In genomic region chr3R:15652632-15653248, dm6 we compare ENCODE assay signal across 1 fruit fly cellular context.
TF ChIP-seq lines count a peak whose summit lies in the region.

No protein-coding gene starts in this region.

TF ChIP-seq in whole organism, embryonic, 481 proteins besides CTCF, POLR2A, EP300 and RAD21 (continued from another document and continues in another):
- TF ChIP-seq Sox102F (GFP tag; optimal IDR thresholded peaks at IDR 0.05; lab: Kevin White, UChicago), result peak; percentile 30
- TF ChIP-seq Nf-YB (GFP tag; optimal IDR thresholded peaks at IDR 0.05; lab: Kevin White, UChicago), result peak; percentile 1
- no peak for TF ChIP-seq D19B (GFP tag; optimal IDR thresholded peaks at IDR 0.05; lab: Kevin White, UChicago)
- no peak for TF ChIP-seq gce (GFP tag; IDR thresholded peaks at IDR 0.05; lab: Robert Waterston, UW)
- peak; percentile 76 for TF ChIP-seq nmo (GFP tag; optimal IDR thresholded peaks at IDR 0.05; lab: Kevin White, UChicago)
- TF ChIP-seq mam (GFP tag; optimal IDR thresholded peaks at IDR 0.05; lab: Kevin White, UChicago), result no peak
- no peak for TF ChIP-seq CG9437 (GFP tag; optimal IDR thresholded peaks at IDR 0.05; lab: Kevin White, UChicago)
- TF ChIP-seq Nf-YC (tag; optimal IDR thresholded peaks at IDR 0.05; lab: Kevin White, UChicago), result no peak
- TF ChIP-seq CG18764 (GFP tag; optimal IDR thresholded peaks at IDR 0.05; lab: Kevin White, UChicago), result peak; percentile 17
- TF ChIP-seq fd64A (GFP tag; optimal IDR thresholded peaks at IDR 0.05; lab: Kevin White, UChicago), result no peak
- peak; percentile 70 for TF ChIP-seq CG33557 (GFP tag; optimal IDR thresholded peaks at IDR 0.05; lab: Kevin White, UChicago)
- no peak for TF ChIP-seq CG3995 (GFP tag; optimal IDR thresholded peaks at IDR 0.05; lab: Kevin White, UChicago)
- no peak for TF ChIP-seq CG3838 (GFP tag; optimal IDR thresholded peaks at IDR 0.05; lab: Kevin White, UChicago)
- TF ChIP-seq Dad (GFP tag; optimal IDR thresholded peaks at IDR 0.05; lab: Kevin White, UChicago), result no peak
- TF ChIP-seq Aef1 (GFP tag; IDR thresholded peaks at IDR 0.05; lab: Robert Waterston, UW), result no peak
- TF ChIP-seq sisA (GFP tag; IDR thresholded peaks at IDR 0.05; lab: Robert Waterston, UW), result no peak
- no peak for TF ChIP-seq Fer3 (tag; optimal IDR thresholded peaks at IDR 0.05; lab: Kevin White, UChicago)
- no peak for TF ChIP-seq dm (GFP tag; optimal IDR thresholded peaks at IDR 0.05; lab: Kevin White, UChicago)
- TF ChIP-seq fd102C (GFP tag; optimal IDR thresholded peaks at IDR 0.05; lab: Kevin White, UChicago), result peak; percentile 41
- no peak for TF ChIP-seq rib (GFP tag; IDR thresholded peaks at IDR 0.05; lab: Robert Waterston, UW)
- TF ChIP-seq PHDP (tag; optimal IDR thresholded peaks at IDR 0.05; lab: Kevin White, UChicago), result peak; percentile 10
- TF ChIP-seq Blimp-1 (GFP tag; optimal IDR thresholded peaks at IDR 0.05; lab: Kevin White, UChicago), result peak; percentile 71
- TF ChIP-seq CG5953 (GFP tag; IDR thresholded peaks at IDR 0.05; lab: Robert Waterston, UW), result no peak
- TF ChIP-seq ERR (GFP tag; optimal IDR thresholded peaks at IDR 0.05; lab: Kevin White, UChicago), result no peak
- TF ChIP-seq CG7556 (GFP tag; optimal IDR thresholded peaks at IDR 0.05; lab: Kevin White, UChicago), result peak; percentile 32
- no peak for TF ChIP-seq fru (optimal IDR thresholded peaks at IDR 0.05; lab: Kevin White, UChicago)
- peak; percentile 33 for TF ChIP-seq CG17359 (tag; optimal IDR thresholded peaks at IDR 0.05; lab: Kevin White, UChicago)
- no peak for TF ChIP-seq Kr (GFP tag; optimal IDR thresholded peaks at IDR 0.05; lab: Kevin White, UChicago)
- no peak for TF ChIP-seq cas (GFP tag; IDR thresholded peaks at IDR 0.05; lab: Robert Waterston, UW)
- no peak for TF ChIP-seq vfl (GFP tag; optimal IDR thresholded peaks at IDR 0.05; lab: Kevin White, UChicago)
- no peak for TF ChIP-seq CG11085 (GFP tag; IDR thresholded peaks at IDR 0.05; lab: Robert Waterston, UW)
- peak in 1 of 2 experiments; percentile 18 for TF ChIP-seq Pdp1 (GFP tag; optimal IDR thresholded peaks at IDR 0.05; lab: Kevin White, UChicago)
- TF ChIP-seq Dp (GFP tag; optimal IDR thresholded peaks at IDR 0.05; lab: Kevin White, UChicago), result no peak
- TF ChIP-seq dmrt11E (tag; optimal IDR thresholded peaks at IDR 0.05; lab: Kevin White, UChicago), result peak; percentile 91
- TF ChIP-seq chinmo (GFP tag; IDR thresholded peaks at IDR 0.05; lab: Robert Waterston, UW; ENCODE audit: partially characterized antibody), result no peak
- no peak for TF ChIP-seq CG13624 (GFP tag; optimal IDR thresholded peaks at IDR 0.05; lab: Kevin White, UChicago)
- no peak for TF ChIP-seq Rx (GFP tag; IDR thresholded peaks at IDR 0.05; lab: Robert Waterston, UW)
- TF ChIP-seq CG1602 (GFP tag; optimal IDR thresholded peaks at IDR 0.05; lab: Kevin White, UChicago), result peak; percentile 5
- no peak for TF ChIP-seq zen2 (GFP tag; IDR thresholded peaks at IDR 0.05; lab: Robert Waterston, UW; ENCODE audit: partially characterized antibody)
- TF ChIP-seq Usf (GFP tag; optimal IDR thresholded peaks at IDR 0.05; lab: Kevin White, UChicago), result no peak
- no peak for TF ChIP-seq Dll (GFP tag; IDR thresholded peaks at IDR 0.05; lab: Robert Waterston, UW; ENCODE audit: partially characterized antibody)
- 0 out of 3 replicates have a peak, but pooled peaks have one; percentile 18 for TF ChIP-seq CG2199 (GFP tag; IDR thresholded peaks at IDR 0.05; lab: Robert Waterston, UW)
- no peak for TF ChIP-seq CG30403 (GFP tag; optimal IDR thresholded peaks at IDR 0.05; lab: Kevin White, UChicago)
- no peak for TF ChIP-seq schlank (tag; optimal IDR thresholded peaks at IDR 0.05; lab: Kevin White, UChicago)
- no peak for TF ChIP-seq CG42726 (GFP tag; IDR thresholded peaks at IDR 0.05; lab: Robert Waterston, UW; ENCODE audit: partially characterized antibody)
- TF ChIP-seq CG4360 (GFP tag; IDR thresholded peaks at IDR 0.05; lab: Robert Waterston, UW), result no peak
- no peak for TF ChIP-seq NK7.1 (GFP tag; optimal IDR thresholded peaks at IDR 0.05; lab: Kevin White, UChicago)
- no peak for TF ChIP-seq zfh2 (GFP tag; optimal IDR thresholded peaks at IDR 0.05; lab: Kevin White, UChicago)
- no peak for TF ChIP-seq E2f1 (GFP tag; IDR thresholded peaks at IDR 0.05; lab: Robert Waterston, UW)
- peak; percentile 54; the same call in 1 of the 2 replicates for TF ChIP-seq vvl (GFP tag; IDR thresholded peaks at IDR 0.05; lab: Robert Waterston, UW)
- no peak for TF ChIP-seq Hsf (GFP tag; optimal IDR thresholded peaks at IDR 0.05; lab: Kevin White, UChicago)
- TF ChIP-seq CG9609 (GFP tag; optimal IDR thresholded peaks at IDR 0.05; lab: Kevin White, UChicago), result no peak
- TF ChIP-seq CG7786 (GFP tag; optimal IDR thresholded peaks at IDR 0.05; lab: Kevin White, UChicago), result no peak
- TF ChIP-seq D (optimal IDR thresholded peaks at IDR 0.05; lab: Kevin White, UChicago), result no peak
- TF ChIP-seq D (GFP tag; optimal IDR thresholded peaks at IDR 0.05; lab: Kevin White, UChicago), result peak; percentile 55
- no peak for TF ChIP-seq Hr39 (optimal IDR thresholded peaks at IDR 0.05; lab: Kevin White, UChicago)
- no peak for TF ChIP-seq Myb (GFP tag; optimal IDR thresholded peaks at IDR 0.05; lab: Kevin White, UChicago)
- no peak for TF ChIP-seq Mad (GFP tag; optimal IDR thresholded peaks at IDR 0.05; lab: Kevin White, UChicago)
- TF ChIP-seq tll (GFP tag; optimal IDR thresholded peaks at IDR 0.05; lab: Kevin White, UChicago), result no peak
- TF ChIP-seq CG8290 (GFP tag; optimal IDR thresholded peaks at IDR 0.05; lab: Kevin White, UChicago), result peak; percentile 12
- no peak for TF ChIP-seq CG8290 (tag; optimal IDR thresholded peaks at IDR 0.05; lab: Kevin White, UChicago)
- no peak for TF ChIP-seq CG16813 (GFP tag; IDR thresholded peaks at IDR 0.05; lab: Robert Waterston, UW; ENCODE audit: partially characterized antibody)
- no peak for TF ChIP-seq CG4730 (GFP tag; IDR thresholded peaks at IDR 0.05; lab: Robert Waterston, UW)
- no peak for TF ChIP-seq sob (GFP tag; IDR thresholded peaks at IDR 0.05; lab: Robert Waterston, UW)
- TF ChIP-seq ash1 (GFP tag; optimal IDR thresholded peaks at IDR 0.05; lab: Kevin White, UChicago), result no peak
- no peak for TF ChIP-seq pb (GFP tag; optimal IDR thresholded peaks at IDR 0.05; lab: Kevin White, UChicago)
- TF ChIP-seq CG10979 (tag; optimal IDR thresholded peaks at IDR 0.05; lab: Kevin White, UChicago), result peak; percentile 85
- TF ChIP-seq CG2678 (tag; optimal IDR thresholded peaks at IDR 0.05; lab: Kevin White, UChicago), result peak; percentile 44
- peak; percentile 16 for TF ChIP-seq CG10654 (GFP tag; optimal IDR thresholded peaks at IDR 0.05; lab: Kevin White, UChicago)
- TF ChIP-seq bsh (GFP tag; optimal IDR thresholded peaks at IDR 0.05; lab: Kevin White, UChicago), result peak in 1 of 2 experiments; percentile 74
- no peak for TF ChIP-seq hbn (GFP tag; IDR thresholded peaks at IDR 0.05; lab: Robert Waterston, UW; ENCODE audit: partially characterized antibody)
- no peak for TF ChIP-seq sna (GFP tag; IDR thresholded peaks at IDR 0.05; lab: Robert Waterston, UW; ENCODE audit: partially characterized antibody)
- TF ChIP-seq ac (GFP tag; optimal IDR thresholded peaks at IDR 0.05; lab: Kevin White, UChicago), result peak; percentile 10
- no peak for TF ChIP-seq sim (GFP tag; IDR thresholded peaks at IDR 0.05; lab: Robert Waterston, UW)
- TF ChIP-seq trem (tag; optimal IDR thresholded peaks at IDR 0.05; lab: Kevin White, UChicago), result peak; percentile 74
- peak; percentile 78 for TF ChIP-seq phol (tag; optimal IDR thresholded peaks at IDR 0.05; lab: Kevin White, UChicago)
- no peak for TF ChIP-seq Lim3 (GFP tag; IDR thresholded peaks at IDR 0.05; lab: Robert Waterston, UW)
- TF ChIP-seq kay (GFP tag; optimal IDR thresholded peaks at IDR 0.05; lab: Kevin White, UChicago), result no peak
- no peak for TF ChIP-seq nau (GFP tag; optimal IDR thresholded peaks at IDR 0.05; lab: Kevin White, UChicago)
- peak; percentile 32 for TF ChIP-seq stwl (tag; optimal IDR thresholded peaks at IDR 0.05; lab: Kevin White, UChicago)
- no peak for TF ChIP-seq NC2α (GFP tag; optimal IDR thresholded peaks at IDR 0.05; lab: Kevin White, UChicago)
- TF ChIP-seq CG12942 (GFP tag; optimal IDR thresholded peaks at IDR 0.05; lab: Kevin White, UChicago), result no peak
- peak; percentile 53 for TF ChIP-seq Ssrp (tag; optimal IDR thresholded peaks at IDR 0.05; lab: Kevin White, UChicago)
- no peak for TF ChIP-seq ATbp (GFP tag; optimal IDR thresholded peaks at IDR 0.05; lab: Kevin White, UChicago)
- TF ChIP-seq CG12071 (GFP tag; optimal IDR thresholded peaks at IDR 0.05; lab: Kevin White, UChicago), result no peak
- no peak for TF ChIP-seq Stat92E (GFP tag; optimal IDR thresholded peaks at IDR 0.05; lab: Kevin White, UChicago)
- peak; percentile 46 for TF ChIP-seq CG7745 (tag; optimal IDR thresholded peaks at IDR 0.05; lab: Kevin White, UChicago)
- peak; percentile 51; the same call in 1 of the 3 replicates for TF ChIP-seq CG17361 (GFP tag; IDR thresholded peaks at IDR 0.05; lab: Robert Waterston, UW)
- TF ChIP-seq tin (GFP tag; optimal IDR thresholded peaks at IDR 0.05; lab: Kevin White, UChicago), result peak; percentile 20
- TF ChIP-seq Hand (GFP tag; optimal IDR thresholded peaks at IDR 0.05; lab: Kevin White, UChicago), result no peak
- TF ChIP-seq CG11695 (GFP tag; IDR thresholded peaks at IDR 0.05; lab: Robert Waterston, UW), result no peak
- TF ChIP-seq Oli (tag; optimal IDR thresholded peaks at IDR 0.05; lab: Kevin White, UChicago), result peak; percentile 41
- peak; percentile 88 for TF ChIP-seq CG15696 (tag; optimal IDR thresholded peaks at IDR 0.05; lab: Kevin White, UChicago)
- TF ChIP-seq ind (GFP tag; optimal IDR thresholded peaks at IDR 0.05; lab: Kevin White, UChicago), result peak; percentile 18
- peak; percentile 7 for TF ChIP-seq CG18599 (GFP tag; optimal IDR thresholded peaks at IDR 0.05; lab: Kevin White, UChicago)
- peak; percentile 14 for TF ChIP-seq CG1603 (tag; optimal IDR thresholded peaks at IDR 0.05; lab: Kevin White, UChicago)
- peak; percentile 8 for TF ChIP-seq Xbp1 (GFP tag; optimal IDR thresholded peaks at IDR 0.05; lab: Kevin White, UChicago)
- TF ChIP-seq crc (GFP tag; optimal IDR thresholded peaks at IDR 0.05; lab: Kevin White, UChicago), result no peak
- no peak for TF ChIP-seq CG14860 (GFP tag; IDR thresholded peaks at IDR 0.05; lab: Robert Waterston, UW; ENCODE audit: partially characterized antibody)
- no peak for TF ChIP-seq CG6683 (GFP tag; optimal IDR thresholded peaks at IDR 0.05; lab: Kevin White, UChicago)
- no peak for TF ChIP-seq fu2 (GFP tag; optimal IDR thresholded peaks at IDR 0.05; lab: Kevin White, UChicago)
- no peak for TF ChIP-seq Sry-δ (GFP tag; optimal IDR thresholded peaks at IDR 0.05; lab: Kevin White, UChicago)
- TF ChIP-seq tup (GFP tag; optimal IDR thresholded peaks at IDR 0.05; lab: Kevin White, UChicago), result no peak
- TF ChIP-seq Meics (GFP tag; optimal IDR thresholded peaks at IDR 0.05; lab: Kevin White, UChicago), result no peak
- no peak for TF ChIP-seq HmgZ (tag; optimal IDR thresholded peaks at IDR 0.05; lab: Kevin White, UChicago)
- TF ChIP-seq Atf6 (GFP tag; IDR thresholded peaks at IDR 0.05; lab: Robert Waterston, UW), result no peak
- peak; percentile 74 for TF ChIP-seq CG10321 (GFP tag; IDR thresholded peaks at IDR 0.05; lab: Robert Waterston, UW)
- TF ChIP-seq prd (optimal IDR thresholded peaks at IDR 0.05; lab: Kevin White, UChicago), result no peak
- TF ChIP-seq prd (GFP tag; IDR thresholded peaks at IDR 0.05; lab: Robert Waterston, UW), result peak; percentile 75
- no peak for TF ChIP-seq Ptx1 (GFP tag; IDR thresholded peaks at IDR 0.05; lab: Robert Waterston, UW)
- peak; percentile 27 for TF ChIP-seq Sox100B (GFP tag; optimal IDR thresholded peaks at IDR 0.05; lab: Kevin White, UChicago)
- peak; percentile 56 for TF ChIP-seq CG7839 (tag; optimal IDR thresholded peaks at IDR 0.05; lab: Kevin White, UChicago)
- no peak for TF ChIP-seq CG6854 (GFP tag; optimal IDR thresholded peaks at IDR 0.05; lab: Kevin White, UChicago)
- no peak for TF ChIP-seq pros (GFP tag; optimal IDR thresholded peaks at IDR 0.05; lab: Kevin White, UChicago)
- TF ChIP-seq CG15479 (GFP tag; optimal IDR thresholded peaks at IDR 0.05; lab: Kevin White, UChicago), result no peak
- TF ChIP-seq tap (tag; optimal IDR thresholded peaks at IDR 0.05; lab: Kevin White, UChicago), result peak; percentile 21
- TF ChIP-seq CG17829 (tag; optimal IDR thresholded peaks at IDR 0.05; lab: Kevin White, UChicago), result peak; percentile 73
- no peak for TF ChIP-seq CG4328 (GFP tag; optimal IDR thresholded peaks at IDR 0.05; lab: Kevin White, UChicago)
- no peak for TF ChIP-seq CG11247 (GFP tag; IDR thresholded peaks at IDR 0.05; lab: Robert Waterston, UW)
- TF ChIP-seq Gug (GFP tag; IDR thresholded peaks at IDR 0.05; lab: Robert Waterston, UW), result peak; percentile 8; the same call in 1 of the 4 replicates
- TF ChIP-seq dysf (GFP tag; IDR thresholded peaks at IDR 0.05; lab: Robert Waterston, UW), result no peak
- peak; percentile 58 for TF ChIP-seq CG4424 (GFP tag; optimal IDR thresholded peaks at IDR 0.05; lab: Kevin White, UChicago)
- TF ChIP-seq Oaz (GFP tag; IDR thresholded peaks at IDR 0.05; lab: Robert Waterston, UW), result no peak
- no peak for TF ChIP-seq ftz-f1 (GFP tag; optimal IDR thresholded peaks at IDR 0.05; lab: Kevin White, UChicago)
- TF ChIP-seq BtbVII (GFP tag; optimal IDR thresholded peaks at IDR 0.05; lab: Kevin White, UChicago), result no peak
- TF ChIP-seq HLH3B (GFP tag; IDR thresholded peaks at IDR 0.05; lab: Robert Waterston, UW), result no peak
- no peak for TF ChIP-seq CG31224 (GFP tag; IDR thresholded peaks at IDR 0.05; lab: Robert Waterston, UW)
- no peak for TF ChIP-seq Rfx (GFP tag; IDR thresholded peaks at IDR 0.05; lab: Robert Waterston, UW)
- no peak for TF ChIP-seq hkb (optimal IDR thresholded peaks at IDR 0.05; lab: Kevin White, UChicago)
- TF ChIP-seq hkb (GFP tag; IDR thresholded peaks at IDR 0.05; lab: Robert Waterston, UW), result peak; percentile 35; the same call in 1 of the 2 replicates
- no peak for TF ChIP-seq CG33213 (GFP tag; optimal IDR thresholded peaks at IDR 0.05; lab: Kevin White, UChicago)
- no peak for TF ChIP-seq CG2875 (GFP tag; optimal IDR thresholded peaks at IDR 0.05; lab: Kevin White, UChicago)
- peak; percentile 65 for TF ChIP-seq CG6254 (GFP tag; optimal IDR thresholded peaks at IDR 0.05; lab: Kevin White, UChicago)
- no peak for TF ChIP-seq Sin3A (optimal IDR thresholded peaks at IDR 0.05; lab: Kevin White, UChicago)
- peak; percentile 85 for TF ChIP-seq gcm (GFP tag; optimal IDR thresholded peaks at IDR 0.05; lab: Kevin White, UChicago)
- TF ChIP-seq CG7271 (tag; optimal IDR thresholded peaks at IDR 0.05; lab: Kevin White, UChicago), result peak; percentile 38
- no peak for TF ChIP-seq NC2β (GFP tag; optimal IDR thresholded peaks at IDR 0.05; lab: Kevin White, UChicago)
- no peak for TF ChIP-seq CG15011 (GFP tag; optimal IDR thresholded peaks at IDR 0.05; lab: Kevin White, UChicago)
